Worm (Caenorhabditis elegans) whole organism, young adult: Measurements from ENCODE around the gene nfki-1.

ENCODE experiments used
- C06A6.2 ChIP-seq: fragments of 200-800 bp; sonication (Bioruptor generic); conservative IDR thresholded peaks from 2 replicates; pipeline ENCODE4 v1.3.6; 2022; ENCODE audit warnings: missing genetic modification characterization, missing compliant biosample characterization
- F23B12.7 ChIP-seq: sonication (generic microtip); optimal IDR thresholded peaks from 2 replicates; lab custom pipeline; 2017; ENCODE audit warnings: missing genetic modification characterization, mild to moderate bottlenecking, missing compliant biosample characterization, antibody characterized with exemption, moderate library complexity; ENCODE audit not compliant: insufficient read depth
- F37B4.10 ChIP-seq: fragments of 200-800 bp; sonication (Bioruptor generic); IDR thresholded peaks from 2 replicates; pipeline ENCODE4 v1.3.6; 2022; ENCODE audit warnings: missing genetic modification characterization, missing compliant biosample characterization
- K12H6.12 ChIP-seq: fragments of 200-800 bp; sonication (Bioruptor generic); optimal IDR thresholded peaks from 2 replicates; lab custom pipeline; 2018; ENCODE audit warnings: mild to moderate bottlenecking, missing genetic modification characterization, missing compliant biosample characterization
- T07F8.4 ChIP-seq: sonication (generic microtip); optimal IDR thresholded peaks from 2 replicates; lab custom pipeline; 2016; ENCODE audit warnings: mild to moderate bottlenecking, missing genetic modification characterization, moderate library complexity, missing compliant biosample characterization
- atf-7 ChIP-seq: sonication (generic microtip); optimal IDR thresholded peaks from 2 replicates; lab custom pipeline; 2017; ENCODE audit warnings: mild to moderate bottlenecking, missing genetic modification characterization, missing compliant biosample characterization
- attf-6 ChIP-seq: fragments of 200-800 bp; sonication (Bioruptor generic); IDR thresholded peaks from 2 replicates; pipeline ENCODE4 v1.3.6; 2022; ENCODE audit warnings: missing genetic modification reagents, missing genetic modification characterization, missing compliant biosample characterization
- cebp-1 ChIP-seq, 2 experiments: fragments of 200-800 bp in 1 of 2; sonication (Bioruptor generic) in 1 of 2; sonication (generic microtip) in 1 of 2; IDR thresholded peaks in 1 of 2; optimal IDR thresholded peaks in 1 of 2; 2 replicates each; pipeline versions ENCODE4 v1.3.6 to Lab custom; 2017 to 2022; ENCODE audit warnings: missing compliant biosample characterization in 2 of 2, missing genetic modification characterization in 2 of 2, mild to moderate bottlenecking in 1 of 2, missing genetic modification reagents in 1 of 2, moderate library complexity in 1 of 2
- ceh-27 ChIP-seq: fragments of 200-800 bp; sonication (Bioruptor generic); optimal IDR thresholded peaks from 2 replicates; lab custom pipeline; 2018; ENCODE audit warnings: mild to moderate bottlenecking, missing genetic modification characterization, moderate library complexity, missing compliant biosample characterization
- dox-1 ChIP-seq: fragments of 200-800 bp; sonication (Bioruptor generic); IDR thresholded peaks from 2 replicates; pipeline ENCODE4 v1.3.6; 2022; ENCODE audit warnings: missing genetic modification reagents, missing genetic modification characterization, missing compliant biosample characterization
- fkh-3 ChIP-seq: sonication (generic microtip); optimal IDR thresholded peaks from 2 replicates; lab custom pipeline; 2016; ENCODE audit warnings: mild to moderate bottlenecking, missing genetic modification characterization, missing compliant biosample characterization
- gei-17 ChIP-seq: fragments of 200-800 bp; sonication (Bioruptor generic); optimal IDR thresholded peaks from 2 replicates; lab custom pipeline; 2018; ENCODE audit warnings: mild to moderate bottlenecking, missing genetic modification characterization, missing compliant biosample characterization
- hlh-12 ChIP-seq: sonication (generic microtip); optimal IDR thresholded peaks from 2 replicates; lab custom pipeline; 2016; ENCODE audit warnings: missing genetic modification characterization, missing compliant biosample characterization
- hsf-1 ChIP-seq: fragments of 200-800 bp; sonication (Bioruptor generic); IDR thresholded peaks from 2 replicates; pipeline ENCODE4 v1.3.6; 2022; ENCODE audit warnings: missing genetic modification reagents, missing genetic modification characterization, missing compliant biosample characterization
- let-526 ChIP-seq: fragments of 200-800 bp; sonication (Bioruptor generic); IDR thresholded peaks from 2 replicates; pipeline ENCODE4 v1.3.6; 2022; ENCODE audit warnings: missing genetic modification reagents, missing genetic modification characterization, missing compliant biosample characterization
- let-607 ChIP-seq, 2 experiments: fragments of 200-800 bp in 1 of 2; sonication (Bioruptor generic) in 1 of 2; sonication (generic microtip) in 1 of 2; optimal IDR thresholded peaks; 2 replicates each; lab custom pipeline; 2016 to 2018; ENCODE audit warnings: mild to moderate bottlenecking in 2 of 2, missing compliant biosample characterization in 2 of 2, missing genetic modification characterization in 2 of 2, moderate library complexity in 2 of 2, missing genotype in 1 of 2
- lin-35 ChIP-seq, 3 experiments: fragments of 150-350 bp in 2 of 3; sonication (generic microtip) in 1 of 3; optimal IDR thresholded peaks; 2 replicates each; lab custom pipeline; 2014 to 2018; ENCODE audit warnings: missing biosample characterization in 3 of 3, missing genetic modification characterization in 3 of 3, missing genetic modification reagents in 3 of 3
- lin-40 ChIP-seq: sonication (generic microtip); optimal IDR thresholded peaks from 2 replicates; lab custom pipeline; 2016; ENCODE audit warnings: missing genetic modification characterization, mild to moderate bottlenecking, missing compliant biosample characterization, missing genotype, missing genetic modification reagents
- lin-54 ChIP-seq: fragments of 200-800 bp; sonication (Bioruptor generic); optimal IDR thresholded peaks from 2 replicates; lab custom pipeline; 2018; ENCODE audit warnings: mild to moderate bottlenecking, missing genetic modification characterization, missing compliant biosample characterization
- lir-1 ChIP-seq: fragments of 200-800 bp; sonication (Bioruptor generic); conservative IDR thresholded peaks from 2 replicates; pipeline ENCODE4 v1.3.6; 2022; ENCODE audit warnings: missing genetic modification reagents, missing genetic modification characterization, missing compliant biosample characterization
- madf-6 ChIP-seq: fragments of 200-800 bp; sonication (Bioruptor generic); IDR thresholded peaks from 2 replicates; pipeline ENCODE4 v1.3.6; 2022; ENCODE audit warnings: missing genetic modification reagents, missing genetic modification characterization, missing compliant biosample characterization
- mxl-1 ChIP-seq: sonication (generic microtip); optimal IDR thresholded peaks from 2 replicates; lab custom pipeline; 2016; ENCODE audit warnings: missing genetic modification characterization, missing compliant biosample characterization
- nhr-179 ChIP-seq: sonication (generic microtip); optimal IDR thresholded peaks from 2 replicates; lab custom pipeline; 2016; ENCODE audit warnings: mild to moderate bottlenecking, missing genetic modification characterization, missing compliant biosample characterization
- nhr-80 ChIP-seq: sonication (generic microtip); optimal IDR thresholded peaks from 2 replicates; lab custom pipeline; 2016; ENCODE audit warnings: missing genetic modification characterization, missing compliant biosample characterization
- pha-4 ChIP-seq: fragments of 150-350 bp; sonication (generic microtip); optimal IDR thresholded peaks from 2 replicates; lab custom pipeline; 2014; ENCODE audit warnings: missing biosample characterization, missing genetic modification reagents, missing genetic modification characterization
- rcor-1 ChIP-seq: fragments of 200-800 bp; sonication (Bioruptor generic); IDR thresholded peaks from 2 replicates; pipeline ENCODE4 v1.3.6; 2022; ENCODE audit warnings: missing genetic modification reagents, missing genetic modification characterization, missing compliant biosample characterization
- somi-1 ChIP-seq: fragments of 200-800 bp; sonication (Bioruptor generic); optimal IDR thresholded peaks from 2 replicates; lab custom pipeline; 2018; ENCODE audit warnings: mild to moderate bottlenecking, missing genetic modification characterization, missing compliant biosample characterization
- tbp1 ChIP-seq: fragments of 200-800 bp; sonication (Bioruptor generic); optimal IDR thresholded peaks from 2 replicates; lab custom pipeline; 2018; ENCODE audit warnings: mild to moderate bottlenecking, missing genetic modification characterization, missing compliant biosample characterization
- zfh-2 ChIP-seq: fragments of 200-800 bp; sonication (Bioruptor generic); conservative IDR thresholded peaks from 2 replicates; pipeline ENCODE4 v1.3.6; 2022; ENCODE audit warnings: missing genetic modification reagents, missing genetic modification characterization, missing compliant biosample characterization
- ztf-22 ChIP-seq: fragments of 200-800 bp; sonication (Bioruptor generic); optimal IDR thresholded peaks from 2 replicates; lab custom pipeline; 2018; ENCODE audit warnings: mild to moderate bottlenecking, missing genetic modification characterization, moderate library complexity, missing compliant biosample characterization
- ztf-3 ChIP-seq: fragments of 200-800 bp; sonication (Bioruptor generic); optimal IDR thresholded peaks from 2 replicates; lab custom pipeline; 2018; ENCODE audit warnings: mild to moderate bottlenecking, missing genetic modification characterization, missing compliant biosample characterization

nfki-1 gene

ce11 chrX:15372772-15373171 is 17.7 kb downstream of the nfki-1 start:
- TF ChIP-seq gei-17 (no peak), C06A6.2 (GFP tag; lab: Robert Waterston, UW) (no peak), zfh-2 (GFP tag; lab: Robert Waterston, UW) (peak; percentile 71)

DNA sequence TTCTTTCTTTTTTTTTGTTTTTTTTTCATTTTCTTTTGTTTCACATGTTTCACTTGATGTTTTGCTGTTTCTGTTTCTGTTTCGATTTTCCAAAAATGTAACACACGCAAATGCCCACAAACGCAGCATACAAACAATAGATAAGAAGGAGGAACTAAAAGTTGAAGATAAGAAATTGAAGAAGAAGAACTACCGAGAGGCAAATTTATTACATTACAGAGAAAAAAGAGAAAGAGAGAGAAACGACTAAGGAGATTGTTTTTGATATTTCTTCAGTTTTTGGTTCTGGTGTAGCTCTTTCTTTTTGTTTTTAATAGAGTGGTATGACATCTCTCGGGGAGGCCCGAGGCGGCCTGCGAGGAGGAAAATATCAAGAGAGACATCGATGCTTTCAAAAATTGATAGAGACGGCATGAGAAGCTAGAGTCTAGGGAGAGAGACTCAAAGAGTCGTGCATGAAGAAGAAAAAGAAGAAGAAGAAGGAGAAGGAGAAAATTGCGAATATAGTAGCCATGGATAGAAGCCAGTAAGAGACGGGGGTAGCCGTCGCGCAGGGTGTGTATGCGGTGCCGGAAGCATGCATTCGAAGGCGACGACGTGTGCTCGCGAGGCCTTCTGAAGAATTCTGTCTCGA is 18.5 kb downstream of the nfki-1 start:
- TF ChIP-seq dox-1 (GFP tag; lab: Robert Waterston, UW) (0 out of 2 replicates have a peak, but pooled peaks have one; percentile 15), lin-35 (GFP tag; optimal IDR thresholded peaks at IDR 0.05; lab: Kevin White, UChicago) (peak in 1 of 3 experiments; percentile 19), ztf-22 (GFP tag; lab: Kevin White, UChicago) (no peak), lin-40 (tag; lab: Kevin White, UChicago) (peak; percentile 21), nhr-179 (no peak), F23B12.7 (tag; lab: Kevin White, UChicago) (peak; percentile 11), nhr-80 (tag; lab: Kevin White, UChicago) (peak; percentile 65), somi-1 (GFP tag; lab: Kevin White, UChicago) (peak; percentile 9), cebp-1 (GFP tag; IDR thresholded peaks at IDR 0.05; lab: Robert Waterston, UW) (no peak), cebp-1 (tag; optimal IDR thresholded peaks at IDR 0.05; lab: Kevin White, UChicago) (peak; percentile 26), T07F8.4 (no peak), mxl-1 (tag; lab: Kevin White, UChicago) (no peak), zfh-2 (GFP tag; lab: Robert Waterston, UW) (peak; percentile 87), K12H6.12 (tag; lab: Kevin White, UChicago) (peak; percentile 43)

DNA sequence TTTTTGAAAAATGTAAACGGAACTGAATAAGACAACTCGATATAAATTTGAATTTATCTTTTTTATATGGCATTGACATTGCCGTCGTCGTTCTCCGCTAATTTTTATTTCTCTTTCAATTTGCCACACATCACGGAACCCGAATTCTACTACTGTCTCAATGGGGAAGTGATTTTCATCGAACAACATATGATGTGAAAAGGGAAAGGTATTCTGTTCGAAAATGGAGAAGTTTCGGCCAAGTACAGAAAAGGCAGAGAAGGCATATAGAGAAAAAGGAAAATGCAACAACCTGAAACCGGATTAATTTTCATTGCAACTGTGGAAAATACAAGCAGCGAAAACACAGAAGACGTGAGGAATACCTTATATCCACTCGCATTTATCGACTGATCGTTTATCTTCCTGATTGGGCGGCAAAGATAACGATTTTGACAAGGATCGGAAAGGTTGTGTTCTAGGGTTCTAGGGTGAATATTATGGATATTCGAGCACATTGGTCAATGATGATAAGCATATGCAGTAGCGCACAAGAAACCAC is 19.7 kb downstream of the nfki-1 start:
- TF ChIP-seq let-607 (tag; optimal IDR thresholded peaks at IDR 0.05; lab: Kevin White, UChicago) (no peak), ceh-27 (GFP tag; lab: Kevin White, UChicago) (no peak), hsf-1 (GFP tag; lab: Robert Waterston, UW) (no peak), atf-7 (tag; lab: Kevin White, UChicago) (no peak), F37B4.10 (GFP tag; lab: Robert Waterston, UW) (no peak), ztf-3 (GFP tag; lab: Kevin White, UChicago) (no peak)

- TF ChIP-seq ztf-22 (GFP tag; lab: Kevin White, UChicago) (no peak), lin-54 (no peak), hlh-12 (no peak), tbp1 (GFP tag; lab: Kevin White, UChicago) (no peak), rcor-1 (GFP tag; lab: Robert Waterston, UW) (no peak), lir-1 (GFP tag; lab: Robert Waterston, UW) (no peak), attf-6 (GFP tag; lab: Robert Waterston, UW) (no peak), ztf-3 (GFP tag; lab: Kevin White, UChicago) (no peak), fkh-3 (tag; lab: Kevin White, UChicago) (no peak), let-526 (GFP tag; lab: Robert Waterston, UW) (no peak), pha-4 (tag; lab: Kevin White, UChicago) (no peak), madf-6 (no peak)
- TF ChIP-seq, all 124 proteins: peak for 0
Observed at ce11 chrX:15375299-15375698, 20.3 kb downstream of the nfki-1 start.
